Worm (Caenorhabditis elegans) whole organism, mixed stage, embryonic: Measurements from ENCODE around the gene tre-4.

Experiments used
- lsy-2 ChIP-seq: fragments of 150-350 bp; optimal IDR thresholded peaks from 2 replicates; lab custom pipeline; 2014; ENCODE audit warnings: missing biosample characterization, missing genetic modification characterization
- mep-1 ChIP-seq: fragments of 150-350 bp; optimal IDR thresholded peaks from 2 replicates; lab custom pipeline; 2017; ENCODE audit warnings: missing biosample characterization, missing genetic modification reagents, missing genetic modification characterization, inconsistent platforms
- nhr-12 ChIP-seq: fragments of 150-350 bp; optimal IDR thresholded peaks from 2 replicates; lab custom pipeline; 2014; ENCODE audit warnings: missing biosample characterization, missing genetic modification characterization
- snpc-4 ChIP-seq: fragments of 150-350 bp; optimal IDR thresholded peaks from 2 replicates; lab custom pipeline; 2014; ENCODE audit warnings: missing biosample characterization, missing genetic modification characterization
- unc-62 ChIP-seq: fragments of 150-350 bp; optimal IDR thresholded peaks from 2 replicates; lab custom pipeline; 2014; ENCODE audit warnings: missing biosample characterization, missing genetic modification reagents, missing genetic modification characterization

DNA sequence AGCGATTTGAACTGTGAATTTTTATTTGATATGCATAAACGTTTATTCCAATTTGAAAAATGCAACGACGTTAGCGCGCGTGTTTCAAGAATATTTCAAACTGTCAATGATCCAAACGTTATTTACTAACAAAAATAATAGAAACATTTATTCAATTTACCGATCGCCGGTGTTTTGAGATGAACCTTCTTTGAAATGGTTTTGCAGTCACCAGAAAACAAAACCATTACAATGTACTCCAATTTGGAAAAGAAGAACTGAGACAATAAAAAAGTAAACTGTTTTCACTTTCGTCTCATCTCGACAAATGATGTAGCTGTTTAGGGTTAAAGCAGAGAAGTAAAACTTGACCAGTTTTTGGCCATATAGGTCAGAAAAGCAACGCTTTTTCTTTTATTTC, 35.3 kb downstream of the tre-4 start, which contains the start of gene H06A10.1:
- TF ChIP-seq lsy-2 (tag; lab: Kevin White, UChicago) (no peak), snpc-4 (tag; lab: Kevin White, UChicago) (no peak), nhr-12 (tag; lab: Kevin White, UChicago) (no peak), unc-62 (GFP tag; lab: Kevin White, UChicago) (no peak), mep-1 (tag; lab: Kevin White, UChicago) (no peak)
